Worm (Caenorhabditis elegans) whole organism, L4 larva: ENCODE results near the gene F38H4.6.
A peak's percentile ranks its signal among the peaks of the same experiment; 100 is the strongest.

Experiments
- aly-2 ChIP-seq: sonication (generic microtip); optimal IDR thresholded peaks from 2 replicates; lab custom pipeline; 2018; ENCODE audit warnings: missing biosample characterization, missing genetic modification characterization
- arid-1 ChIP-seq: fragments of 200-800 bp; sonication (Bioruptor generic); conservative IDR thresholded peaks from 2 replicates; pipeline ENCODE4 v1.3.6; 2022; ENCODE audit warnings: missing genetic modification reagents, missing genetic modification characterization, missing compliant biosample characterization
- ceh-20 ChIP-seq: fragments of 200-800 bp; sonication (Bioruptor generic); IDR thresholded peaks from 2 replicates; pipeline ENCODE4 v1.3.6; 2022; ENCODE audit warnings: missing genetic modification reagents, missing genetic modification characterization, missing compliant biosample characterization
- ceh-62 ChIP-seq: sonication (generic microtip); optimal IDR thresholded peaks from 2 replicates; lab custom pipeline; 2017; ENCODE audit warnings: missing biosample characterization, missing genetic modification characterization
- ceh-82 ChIP-seq: sonication (generic microtip); optimal IDR thresholded peaks from 2 replicates; lab custom pipeline; 2017; ENCODE audit warnings: missing biosample characterization, missing genetic modification characterization
- fos-1 ChIP-seq: fragments of 150-350 bp; optimal IDR thresholded peaks from 2 replicates; lab custom pipeline; 2014; ENCODE audit warnings: missing biosample characterization, missing genetic modification characterization
- hlh-30 ChIP-seq: sonication (generic microtip); optimal IDR thresholded peaks from 2 replicates; lab custom pipeline; 2017; ENCODE audit warnings: antibody characterized with exemption, mild to moderate bottlenecking, missing genetic modification characterization, missing compliant biosample characterization; ENCODE audit not compliant: insufficient read depth
- lin-39 ChIP-seq: fragments of 150-350 bp; optimal IDR thresholded peaks from 2 replicates; lab custom pipeline; 2014; ENCODE audit warnings: missing biosample characterization, missing genetic modification reagents, missing genetic modification characterization
- lir-3 ChIP-seq: sonication (generic microtip); optimal IDR thresholded peaks from 2 replicates; lab custom pipeline; 2016; ENCODE audit warnings: mild to moderate bottlenecking, missing genetic modification characterization, missing compliant biosample characterization
- mep-1 ChIP-seq: fragments of 150-350 bp; sonication (generic microtip); optimal IDR thresholded peaks from 3 replicates; lab custom pipeline; 2014; ENCODE audit warnings: missing biosample characterization, missing genetic modification characterization
- nhr-25 ChIP-seq: sonication (generic microtip); optimal IDR thresholded peaks from 2 replicates; lab custom pipeline; 2017; ENCODE audit warnings: missing genetic modification characterization, mild to moderate bottlenecking, missing compliant biosample characterization, antibody characterized with exemption, moderate library complexity, borderline replicate concordance; ENCODE audit not compliant: insufficient read depth
- pha-4 ChIP-seq, 2 experiments: fragments of 150-350 bp in 1 of 2; fragments of 200-800 bp in 1 of 2; sonication (Bioruptor generic) in 1 of 2; IDR thresholded peaks in 1 of 2; optimal IDR thresholded peaks in 1 of 2; 2 replicates each; pipeline versions ENCODE4 v1.3.6 to Lab custom; 2014 to 2022; ENCODE audit warnings: missing genetic modification characterization in 2 of 2, missing genetic modification reagents in 2 of 2, missing biosample characterization in 1 of 2, missing compliant biosample characterization in 1 of 2
- unc-62 ChIP-seq, 3 experiments: fragments of 150-350 bp in 1 of 3; sonication (generic microtip); optimal IDR thresholded peaks in 2 of 3; peaks in 1 of 3; 1 replicate in 1 of 3; 2 replicates in 2 of 3; lab custom pipeline; 2014 to 2017; ENCODE audit warnings: missing biosample characterization in 3 of 3, missing genetic modification characterization in 3 of 3, missing genetic modification reagents in 3 of 3, missing genotype in 1 of 3
- ztf-11 ChIP-seq: fragments of 150-350 bp; optimal IDR thresholded peaks from 2 replicates; lab custom pipeline; 2014; ENCODE audit warnings: missing biosample characterization, missing genetic modification characterization

DNA sequence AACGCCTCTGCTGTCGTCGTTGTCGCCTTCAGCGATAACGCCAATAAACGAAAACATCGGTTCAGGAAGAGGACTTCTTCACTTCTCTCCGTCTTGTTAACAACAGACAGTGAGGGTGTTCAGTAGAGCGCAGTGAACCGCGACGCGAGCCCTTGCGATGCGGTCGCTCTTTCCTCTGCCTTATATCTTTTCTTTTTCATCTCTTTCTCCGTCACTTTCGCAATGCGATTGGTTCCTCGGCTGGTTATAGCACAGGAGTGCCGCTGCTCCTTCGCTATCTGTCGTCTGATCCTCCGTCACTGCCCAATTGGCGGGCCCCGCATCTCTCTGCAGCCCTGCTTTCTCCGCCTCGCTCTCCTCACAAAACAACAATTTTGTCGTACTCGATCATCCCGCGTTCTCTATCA, 9.5 kb upstream of the F38H4.6 start:
- TF ChIP-seq fos-1 (tag; lab: Kevin White, UChicago) (no peak), nhr-25 (tag; lab: Kevin White, UChicago) (no peak), hlh-30 (tag; lab: Kevin White, UChicago) (peak; percentile 61), ztf-11 (tag; lab: Kevin White, UChicago) (no peak), aly-2 (tag; lab: Kevin White, UChicago) (no peak), ceh-62 (tag; lab: Kevin White, UChicago) (no peak), lir-3 (tag; lab: Kevin White, UChicago) (no peak), lin-39 (tag; lab: Kevin White, UChicago) (no peak), pha-4 (GFP tag; IDR thresholded peaks at IDR 0.05; lab: Robert Waterston, UW) (no peak; the same call in 1 of the 2 replicates), pha-4 (tag; optimal IDR thresholded peaks at IDR 0.05; lab: Kevin White, UChicago) (no peak), ceh-20 (GFP tag; lab: Robert Waterston, UW) (peak; percentile 75), mep-1 (tag; lab: Kevin White, UChicago) (peak; percentile 81), arid-1 (GFP tag; lab: Robert Waterston, UW) (no peak; the same call in 1 of the 2 replicates), unc-62 (GFP tag; optimal IDR thresholded peaks at IDR 0.05 in 1 of 2; lab: Kevin White, UChicago) (peak in 1 of 2 experiments; percentile 83), unc-62 (tag; optimal IDR thresholded peaks at IDR 0.05; lab: Kevin White, UChicago) (no peak), ceh-82 (tag; lab: Kevin White, UChicago) (no peak)
